Worm (Caenorhabditis elegans): ENCODE measurements around the gene coh-1.

The coh-1 gene

DNA sequence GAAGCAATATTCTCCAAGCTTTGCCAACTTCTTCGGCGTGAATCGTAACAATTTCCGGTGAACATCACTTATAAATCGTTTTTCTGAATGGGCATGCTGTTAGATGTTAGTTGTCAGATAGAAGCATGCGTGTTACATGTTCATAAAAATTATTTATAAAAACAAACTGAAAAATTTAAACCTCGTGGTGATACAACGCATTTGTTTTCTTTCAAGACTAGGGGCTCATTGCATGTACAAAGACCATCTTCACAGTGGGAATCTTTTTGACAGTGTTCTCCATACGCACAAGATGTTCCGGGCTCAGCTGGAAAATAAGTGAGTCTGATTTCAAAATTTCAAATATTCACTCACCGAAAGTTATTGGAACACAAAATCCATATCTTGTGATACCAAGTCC is 37.9 kb upstream of the coh-1 start:
- TF ChIP-seq ceh-9 (tag; optimal IDR thresholded peaks at IDR 0.05), result no peak
- no peak for TF ChIP-seq unc-62 (GFP tag; optimal IDR thresholded peaks at IDR 0.05)
- no peak for TF ChIP-seq ceh-16 (tag; optimal IDR thresholded peaks at IDR 0.05)
- no peak for TF ChIP-seq daf-12 (tag; optimal IDR thresholded peaks at IDR 0.05)
- TF ChIP-seq elt-1 (tag; optimal IDR thresholded peaks at IDR 0.05), result no peak
- TF ChIP-seq lin-15B (tag; optimal IDR thresholded peaks at IDR 0.05), result no peak
- TF ChIP-seq fos-1 (tag; optimal IDR thresholded peaks at IDR 0.05), result no peak
- no peak for TF ChIP-seq nfya-1 (tag; optimal IDR thresholded peaks at IDR 0.05; ENCODE audit: insufficient read depth)
- TF ChIP-seq ama-1 (optimal IDR thresholded peaks at IDR 0.05), result no peak
- TF ChIP-seq eor-1 (tag; optimal IDR thresholded peaks at IDR 0.05), result no peak
- no peak for TF ChIP-seq ceh-82 (tag; optimal IDR thresholded peaks at IDR 0.05)
- TF ChIP-seq nhr-12 (tag; optimal IDR thresholded peaks at IDR 0.05), result no peak
- no peak for TF ChIP-seq unc-39 (tag; optimal IDR thresholded peaks at IDR 0.05)

DNA sequence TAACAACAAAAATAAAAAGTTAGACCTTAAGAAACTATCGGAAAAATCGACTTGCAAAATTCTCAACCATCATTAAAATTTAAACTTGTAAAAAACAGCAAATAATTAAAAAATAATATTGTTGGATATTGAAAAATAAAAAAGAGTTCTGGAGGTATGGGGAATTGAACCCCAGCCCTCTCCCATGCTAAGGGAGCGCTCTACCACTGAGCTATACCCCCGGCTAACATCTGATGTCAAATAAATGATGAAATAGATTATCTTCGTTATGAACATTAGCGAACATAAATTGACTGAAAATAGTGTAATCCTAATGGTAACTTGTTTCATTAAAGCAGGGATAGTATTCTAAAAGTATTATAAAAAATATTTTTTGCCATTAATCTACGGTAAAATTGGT is 32.3 kb upstream of the coh-1 start:
- TF ChIP-seq ceh-9 (tag; optimal IDR thresholded peaks at IDR 0.05), result no peak
- no peak for TF ChIP-seq jun-1 (tag; optimal IDR thresholded peaks at IDR 0.05)
- no peak for TF ChIP-seq lin-15B (tag; optimal IDR thresholded peaks at IDR 0.05)
- no peak for TF ChIP-seq snpc-4 (tag; optimal IDR thresholded peaks at IDR 0.05)
- TF ChIP-seq mml-1 (tag; optimal IDR thresholded peaks at IDR 0.05), result no peak
- no peak for TF ChIP-seq lsy-12 (tag; optimal IDR thresholded peaks at IDR 0.05)
- TF ChIP-seq aly-2 (tag; optimal IDR thresholded peaks at IDR 0.05), result no peak
- TF ChIP-seq fkh-10 (GFP tag; optimal IDR thresholded peaks at IDR 0.05), result no peak
- TF ChIP-seq fos-1 (tag; optimal IDR thresholded peaks at IDR 0.05), result no peak
- TF ChIP-seq hmg-11 (tag; optimal IDR thresholded peaks at IDR 0.05), result no peak
- no peak for TF ChIP-seq nhr-67 (tag; optimal IDR thresholded peaks at IDR 0.05)
- TF ChIP-seq elt-3 (tag; optimal IDR thresholded peaks at IDR 0.05), result no peak
- no peak for TF ChIP-seq nhr-11 (tag; optimal IDR thresholded peaks at IDR 0.05)
- TF ChIP-seq ztf-11 (tag; optimal IDR thresholded peaks at IDR 0.05), result no peak

ce11 chrX:7506533-7506932 is 31.7 kb upstream of the coh-1 start, which contains the start of gene lgc-11:
Gene lgc-11, minus strand, starts transcription at chrX:7506633.
- TF ChIP-seq ZK546.5 (tag; optimal IDR thresholded peaks at IDR 0.05) (no peak), ama-1 (optimal IDR thresholded peaks at IDR 0.05) (no peak), ztf-11 (tag; optimal IDR thresholded peaks at IDR 0.05) (no peak)

- TF ChIP-seq zag-1 (tag; optimal IDR thresholded peaks at IDR 0.05) (no peak), lin-15B (tag; optimal IDR thresholded peaks at IDR 0.05) (no peak), elt-1 (tag; optimal IDR thresholded peaks at IDR 0.05) (no peak), eor-1 (tag; optimal IDR thresholded peaks at IDR 0.05) (no peak), ceh-82 (tag; optimal IDR thresholded peaks at IDR 0.05) (no peak), R02D3.7 (tag; optimal IDR thresholded peaks at IDR 0.05) (no peak), ceh-28 (tag; optimal IDR thresholded peaks at IDR 0.05) (no peak), elt-2 (tag; optimal IDR thresholded peaks at IDR 0.05) (no peak), jun-1 (tag; optimal IDR thresholded peaks at IDR 0.05) (no peak), nhr-28 (tag; optimal IDR thresholded peaks at IDR 0.05) (no peak), ceh-9 (tag; optimal IDR thresholded peaks at IDR 0.05) (no peak), sea-2 (GFP tag; optimal IDR thresholded peaks at IDR 0.05) (no peak), nhr-11 (tag; optimal IDR thresholded peaks at IDR 0.05) (no peak)
Observed at ce11 chrX:7502807-7503206, 28.0 kb upstream of the coh-1 start, which contains the start of gene F48E3.6. Gene F48E3.6, minus strand, starts transcription at chrX:7502907.

ce11 chrX:7500970-7501369 is 26.2 kb upstream of the coh-1 start, which contains the start of gene uggt-1:
Gene uggt-1, minus strand, starts transcription at chrX:7500982.
- TF ChIP-seq fkh-10 (GFP tag; optimal IDR thresholded peaks at IDR 0.05) (peak; percentile 81), daf-12 (tag; optimal IDR thresholded peaks at IDR 0.05) (no peak), lin-39 (tag; optimal IDR thresholded peaks at IDR 0.05) (peak; percentile 90), jun-1 (tag; optimal IDR thresholded peaks at IDR 0.05) (peak; percentile 39), eor-1 (tag; optimal IDR thresholded peaks at IDR 0.05) (no peak), elt-3 (tag; optimal IDR thresholded peaks at IDR 0.05) (no peak), tbx-2 (tag; optimal IDR thresholded peaks at IDR 0.05) (peak; percentile 83), fkh-2 (tag; optimal IDR thresholded peaks at IDR 0.05) (no peak), elt-1 (tag; optimal IDR thresholded peaks at IDR 0.05) (peak; percentile 45), skn-1 (tag; optimal IDR thresholded peaks at IDR 0.05) (peak; percentile 72), egl-27 (tag; optimal IDR thresholded peaks at IDR 0.05) (no peak), ceh-82 (tag; optimal IDR thresholded peaks at IDR 0.05) (peak; percentile 86), nhr-237 (tag; optimal IDR thresholded peaks at IDR 0.05) (no peak), ceh-28 (tag; optimal IDR thresholded peaks at IDR 0.05) (peak; percentile 92), unc-39 (tag; optimal IDR thresholded peaks at IDR 0.05) (no peak), nfya-1 (tag; optimal IDR thresholded peaks at IDR 0.05; ENCODE audit: insufficient read depth) (peak; percentile 92), mdl-1 (tag; optimal IDR thresholded peaks at IDR 0.05) (peak; percentile 71), unc-62 (GFP tag; optimal IDR thresholded peaks at IDR 0.05) (no peak), ztf-11 (tag; optimal IDR thresholded peaks at IDR 0.05) (no peak), ceh-16 (tag; optimal IDR thresholded peaks at IDR 0.05) (no peak), snpc-4 (tag; optimal IDR thresholded peaks at IDR 0.05) (peak; percentile 93), nhr-76 (tag; optimal IDR thresholded peaks at IDR 0.05) (no peak), pqm-1 (tag; optimal IDR thresholded peaks at IDR 0.05) (peak; percentile 59), nhr-12 (tag; optimal IDR thresholded peaks at IDR 0.05) (no peak), aly-2 (tag; optimal IDR thresholded peaks at IDR 0.05) (no peak), fos-1 (tag; optimal IDR thresholded peaks at IDR 0.05) (peak; percentile 60), ceh-9 (tag; optimal IDR thresholded peaks at IDR 0.05) (no peak), egl-5 (tag; optimal IDR thresholded peaks at IDR 0.05) (peak; percentile 40), nhr-43 (tag; optimal IDR thresholded peaks at IDR 0.05; ENCODE audit: poor library complexity, severe bottlenecking) (peak; percentile 74), nhr-11 (tag; optimal IDR thresholded peaks at IDR 0.05) (peak; percentile 51), R02D3.7 (tag; optimal IDR thresholded peaks at IDR 0.05) (peak; percentile 56)

Measured in whole organism, L3 larva.